Fruit fly (Drosophila melanogaster) whole organism, adult: Measurements from ENCODE around the gene Vajk1.

Experiments used
- CG11617 ChIP-seq: fragments of 200-800 bp; sonication (Bioruptor generic); optimal IDR thresholded peaks from 2 replicates; lab custom pipeline; 2017; ENCODE audit warnings: mild to moderate bottlenecking, missing biosample characterization, missing genetic modification reagents, missing genetic modification characterization
- CG12768 ChIP-seq: fragments of 200-800 bp; sonication (Bioruptor generic); optimal IDR thresholded peaks from 2 replicates; lab custom pipeline; 2017; ENCODE audit warnings: missing biosample characterization, missing genetic modification characterization, mild to moderate bottlenecking, moderate library complexity, missing genetic modification reagents
- CG14711 ChIP-seq: fragments of 200-800 bp; sonication (Bioruptor generic); optimal IDR thresholded peaks from 2 replicates; lab custom pipeline; 2018; ENCODE audit warnings: missing biosample characterization, mild to moderate bottlenecking, missing genetic modification characterization, moderate library complexity
- CG1620 ChIP-seq: fragments of 200-800 bp; sonication (Bioruptor generic); optimal IDR thresholded peaks from 2 replicates; lab custom pipeline; 2016; ENCODE audit warnings: missing biosample characterization, missing genetic modification characterization
- CG33017 ChIP-seq: fragments of 200-800 bp; sonication (Bioruptor generic); optimal IDR thresholded peaks from 2 replicates; lab custom pipeline; 2018; ENCODE audit warnings: missing biosample characterization, mild to moderate bottlenecking, missing genetic modification characterization, moderate library complexity
- CG5204 ChIP-seq: fragments of 200-800 bp; sonication (Bioruptor generic); optimal IDR thresholded peaks from 2 replicates; lab custom pipeline; 2016; ENCODE audit warnings: missing biosample characterization, missing genetic modification characterization
- CG7045 ChIP-seq: fragments of 200-800 bp; sonication (Bioruptor generic); optimal IDR thresholded peaks from 2 replicates; lab custom pipeline; 2017; ENCODE audit warnings: missing biosample characterization, mild to moderate bottlenecking, missing genetic modification characterization
- CG7101 ChIP-seq: fragments of 200-800 bp; sonication (Bioruptor generic); optimal IDR thresholded peaks from 2 replicates; lab custom pipeline; 2018; ENCODE audit warnings: missing biosample characterization, mild to moderate bottlenecking, missing genetic modification characterization, moderate library complexity
- Clk ChIP-seq: fragments of 200-800 bp; sonication (Bioruptor generic); optimal IDR thresholded peaks from 2 replicates; lab custom pipeline; 2017; ENCODE audit warnings: missing biosample characterization, missing genetic modification characterization
- Crg-1 ChIP-seq: fragments of 200-800 bp; sonication (Bioruptor generic); optimal IDR thresholded peaks from 2 replicates; lab custom pipeline; 2016; ENCODE audit warnings: missing biosample characterization, missing genetic modification characterization
- Hr96 ChIP-seq: fragments of 200-800 bp; sonication (Bioruptor generic); optimal IDR thresholded peaks from 2 replicates; lab custom pipeline; 2016; ENCODE audit warnings: missing biosample characterization, missing genetic modification characterization
- Mnt ChIP-seq: fragments of 200-800 bp; sonication (Bioruptor generic); optimal IDR thresholded peaks from 2 replicates; lab custom pipeline; 2016; ENCODE audit warnings: missing biosample characterization, mild to moderate bottlenecking, missing genetic modification characterization
- bab1 ChIP-seq: fragments of 200-800 bp; sonication (Bioruptor generic); optimal IDR thresholded peaks from 3 replicates; lab custom pipeline; 2019; ENCODE audit warnings: missing biosample characterization, mild to moderate bottlenecking, missing genetic modification characterization, moderate library complexity
- cic ChIP-seq: fragments of 200-800 bp; sonication (Bioruptor generic); optimal IDR thresholded peaks from 2 replicates; lab custom pipeline; 2017; ENCODE audit warnings: missing biosample characterization, mild to moderate bottlenecking, missing genetic modification characterization, moderate library complexity
- cnc ChIP-seq, 2 experiments: fragments of >200 bp; optimal IDR thresholded peaks; 2 replicates each; lab custom pipeline; 2017
- kay ChIP-seq: fragments of 200-800 bp; sonication (Bioruptor generic); peaks from one replicate; lab custom pipeline; 2016; ENCODE audit warnings: missing biosample characterization, missing genetic modification characterization, borderline replicate concordance
- ovo ChIP-seq: fragments of 200-800 bp; sonication (Bioruptor generic); optimal IDR thresholded peaks from 2 replicates; lab custom pipeline; 2016; ENCODE audit warnings: missing biosample characterization, missing genetic modification characterization
- pad ChIP-seq: fragments of 200-800 bp; sonication (Bioruptor generic); optimal IDR thresholded peaks from 3 replicates; lab custom pipeline; 2017; ENCODE audit warnings: missing biosample characterization, missing genetic modification characterization, mild to moderate bottlenecking, moderate library complexity, missing genetic modification reagents
- tj ChIP-seq: fragments of 200-800 bp; sonication (Bioruptor generic); optimal IDR thresholded peaks from 3 replicates; lab custom pipeline; 2017; ENCODE audit warnings: missing biosample characterization, mild to moderate bottlenecking, missing genetic modification characterization, moderate library complexity
- toe ChIP-seq: fragments of 200-800 bp; sonication (Bioruptor generic); optimal IDR thresholded peaks from 2 replicates; lab custom pipeline; 2016; ENCODE audit warnings: missing biosample characterization, missing genetic modification characterization

Vajk1 gene

dm6 chr2L:13957239-13957638, 33.9 kb upstream of the Vajk1 start, which contains the start of gene NimA:
Gene NimA (plus strand): TSS chr2L:13957539.
- TF ChIP-seq CG33017 (tag; lab: Kevin White, UChicago) = no peak
- TF ChIP-seq toe (GFP tag; lab: Kevin White, UChicago) = no peak
- no peak for TF ChIP-seq tj
- no peak for TF ChIP-seq kay (GFP tag; lab: Kevin White, UChicago)
- TF ChIP-seq CG7045 (GFP tag; lab: Kevin White, UChicago) = no peak
- no peak for TF ChIP-seq CG12768 (GFP tag; lab: Kevin White, UChicago)
- TF ChIP-seq cnc (optimal IDR thresholded peaks at IDR 0.05; lab: Kevin White, UChicago) = no peak
- no peak for TF ChIP-seq ovo (GFP tag; lab: Kevin White, UChicago)
- TF ChIP-seq CG14711 (tag; lab: Kevin White, UChicago) = no peak

dm6 chr2L:13955775-13956174, 32.4 kb upstream of the Vajk1 start:
- TF ChIP-seq CG5204 (no peak), bab1 (GFP tag; lab: Kevin White, UChicago) (no peak), CG11617 (GFP tag; lab: Kevin White, UChicago) (no peak), Crg-1 (no peak), ovo (GFP tag; lab: Kevin White, UChicago) (no peak)

dm6 chr2L:13949789-13950188, 26.4 kb upstream of the Vajk1 start:
- TF ChIP-seq CG5204 (no peak), kay (GFP tag; lab: Kevin White, UChicago) (no peak), CG12768 (GFP tag; lab: Kevin White, UChicago) (no peak)

dm6 chr2L:13947476-13947875, 24.1 kb upstream of the Vajk1 start, which contains the start of gene Vajk3:
Gene Vajk3 (minus strand): TSS chr2L:13947476.
- TF ChIP-seq CG33017 (tag; lab: Kevin White, UChicago) = no peak
- TF ChIP-seq ovo (GFP tag; lab: Kevin White, UChicago) = no peak
- no peak for TF ChIP-seq CG5204
- no peak for TF ChIP-seq Hr96 (GFP tag; lab: Kevin White, UChicago)
- no peak for TF ChIP-seq Mnt (GFP tag; lab: Kevin White, UChicago)
- TF ChIP-seq pad = no peak
- no peak for TF ChIP-seq kay (GFP tag; lab: Kevin White, UChicago)
- TF ChIP-seq cic (GFP tag; lab: Kevin White, UChicago) = no peak
- no peak for TF ChIP-seq Crg-1
- TF ChIP-seq CG11617 (GFP tag; lab: Kevin White, UChicago) = no peak
- TF ChIP-seq CG12768 (GFP tag; lab: Kevin White, UChicago) = no peak
- no peak for TF ChIP-seq Clk
- no peak for TF ChIP-seq tj
- TF ChIP-seq bab1 (GFP tag; lab: Kevin White, UChicago) = no peak
- TF ChIP-seq CG1620 (GFP tag; lab: Kevin White, UChicago) = no peak
- no peak for TF ChIP-seq toe (GFP tag; lab: Kevin White, UChicago)
- no peak for TF ChIP-seq CG7045 (GFP tag; lab: Kevin White, UChicago)

dm6 chr2L:13934542-13935065, 11.3 kb upstream of the Vajk1 start, which contains the start of gene Vajk2:
Gene Vajk2 (minus strand): TSS chr2L:13934692.
- TF ChIP-seq CG11617 (GFP tag; lab: Kevin White, UChicago) = no peak
- no peak for TF ChIP-seq kay (GFP tag; lab: Kevin White, UChicago)
- TF ChIP-seq Mnt (GFP tag; lab: Kevin White, UChicago) = no peak
- TF ChIP-seq tj = no peak
- TF ChIP-seq CG5204 = no peak
- no peak for TF ChIP-seq CG1620 (GFP tag; lab: Kevin White, UChicago)
- no peak for TF ChIP-seq CG12768 (GFP tag; lab: Kevin White, UChicago)
- no peak for TF ChIP-seq cnc (optimal IDR thresholded peaks at IDR 0.05; lab: Kevin White, UChicago)
- no peak for TF ChIP-seq ovo (GFP tag; lab: Kevin White, UChicago)
- no peak for TF ChIP-seq CG7045 (GFP tag; lab: Kevin White, UChicago)
- no peak for TF ChIP-seq toe (GFP tag; lab: Kevin White, UChicago)
- no peak for TF ChIP-seq Crg-1
- TF ChIP-seq CG7101 (tag; lab: Kevin White, UChicago) = no peak
- no peak for TF ChIP-seq CG33017 (tag; lab: Kevin White, UChicago)
- TF ChIP-seq CG14711 (tag; lab: Kevin White, UChicago) = no peak
- TF ChIP-seq Clk = no peak
- no peak for TF ChIP-seq pad
- TF ChIP-seq Hr96 (GFP tag; lab: Kevin White, UChicago) = no peak
- TF ChIP-seq cic (GFP tag; lab: Kevin White, UChicago) = no peak
- no peak for TF ChIP-seq bab1 (GFP tag; lab: Kevin White, UChicago)

- peak; percentile 6 for TF ChIP-seq CG7101 (tag; lab: Kevin White, UChicago)
- TF ChIP-seq CG14711 (tag; lab: Kevin White, UChicago) = peak; percentile 16
- no peak for TF ChIP-seq CG12768 (GFP tag; lab: Kevin White, UChicago)
- TF ChIP-seq CG7045 (GFP tag; lab: Kevin White, UChicago) = no peak
- TF ChIP-seq CG33017 (tag; lab: Kevin White, UChicago) = peak; percentile 23
These were observed 8.0 kb upstream of the Vajk1 start, which contains the start of gene CG42711 for dm6 chr2L:13931318-13931717. Gene CG42711 (minus strand): TSS chr2L:13931362.

- no peak for TF ChIP-seq bab1 (GFP tag; lab: Kevin White, UChicago)
- TF ChIP-seq CG7045 (GFP tag; lab: Kevin White, UChicago) = no peak
- TF ChIP-seq CG1620 (GFP tag; lab: Kevin White, UChicago) = no peak
- TF ChIP-seq Hr96 (GFP tag; lab: Kevin White, UChicago) = no peak
- no peak for TF ChIP-seq cnc (optimal IDR thresholded peaks at IDR 0.05; lab: Kevin White, UChicago)
- no peak for TF ChIP-seq Crg-1
- no peak for TF ChIP-seq toe (GFP tag; lab: Kevin White, UChicago)
- TF ChIP-seq Mnt (GFP tag; lab: Kevin White, UChicago) = no peak
These were observed 5.1 kb upstream of the Vajk1 start for dm6 chr2L:13928461-13928860.
